Worm (Caenorhabditis elegans) whole organism, L2 larva: Measurements from ENCODE around the gene C01G10.18.

Source experiments
- C34F6.9 ChIP-seq: fragments of 150-350 bp; optimal IDR thresholded peaks from 2 replicates; lab custom pipeline; 2014; ENCODE audit warnings: missing biosample characterization, missing genetic modification characterization
- F13H6.1 ChIP-seq: sonication (generic microtip); optimal IDR thresholded peaks from 2 replicates; lab custom pipeline; 2016; ENCODE audit warnings: missing genetic modification characterization, missing compliant biosample characterization
- R02D3.7 ChIP-seq: fragments of 150-350 bp; optimal IDR thresholded peaks from 2 replicates; lab custom pipeline; 2014; ENCODE audit warnings: missing biosample characterization, missing genetic modification characterization
- Y55F3AM.14 ChIP-seq: fragments of 200-800 bp; sonication (Bioruptor generic); optimal IDR thresholded peaks from 2 replicates; lab custom pipeline; 2018; ENCODE audit warnings: mild to moderate bottlenecking, missing genetic modification characterization, missing compliant biosample characterization
- ZK546.5 ChIP-seq: sonication (generic microtip); optimal IDR thresholded peaks from 2 replicates; lab custom pipeline; 2017; ENCODE audit warnings: missing biosample characterization, missing genetic modification characterization
- alr-1 ChIP-seq: fragments of 150-350 bp; optimal IDR thresholded peaks from 2 replicates; lab custom pipeline; 2014; ENCODE audit warnings: missing biosample characterization, missing genetic modification characterization
- aly-2 ChIP-seq: fragments of 150-350 bp; optimal IDR thresholded peaks from 2 replicates; lab custom pipeline; 2014; ENCODE audit warnings: missing biosample characterization, missing genetic modification characterization
- ama-1 ChIP-seq: fragments of 150-350 bp; optimal IDR thresholded peaks from 2 replicates; lab custom pipeline; 2018; ENCODE audit warnings: inconsistent platforms
- ceh-16 ChIP-seq: fragments of 150-350 bp; optimal IDR thresholded peaks from 2 replicates; lab custom pipeline; 2014; ENCODE audit warnings: missing biosample characterization, missing genetic modification characterization
- crh-2 ChIP-seq: sonication (generic microtip); optimal IDR thresholded peaks from 2 replicates; lab custom pipeline; 2017; ENCODE audit warnings: missing biosample characterization, missing genetic modification characterization
- dmd-4 ChIP-seq: sonication (generic microtip); optimal IDR thresholded peaks from 2 replicates; lab custom pipeline; 2017; ENCODE audit warnings: missing biosample characterization, missing genetic modification characterization
- egl-27 ChIP-seq: sonication (generic microtip); optimal IDR thresholded peaks from 3 replicates; lab custom pipeline; 2017; ENCODE audit warnings: missing biosample characterization, missing genetic modification reagents, missing genetic modification characterization
- elt-1 ChIP-seq: fragments of 150-350 bp; optimal IDR thresholded peaks from 2 replicates; lab custom pipeline; 2014; ENCODE audit warnings: missing biosample characterization, missing genetic modification characterization
- elt-3 ChIP-seq: sonication (generic microtip); optimal IDR thresholded peaks from 2 replicates; lab custom pipeline; 2017; ENCODE audit warnings: missing biosample characterization, missing genetic modification characterization
- fos-1 ChIP-seq: fragments of 150-350 bp; optimal IDR thresholded peaks from 2 replicates; lab custom pipeline; 2014; ENCODE audit warnings: missing biosample characterization, missing genetic modification characterization
- gmeb-1 ChIP-seq: fragments of 150-350 bp; optimal IDR thresholded peaks from 2 replicates; lab custom pipeline; 2014; ENCODE audit warnings: missing biosample characterization, missing genetic modification characterization
- lin-11 ChIP-seq: fragments of 150-350 bp; sonication (generic microtip); optimal IDR thresholded peaks from 2 replicates; lab custom pipeline; 2014; ENCODE audit warnings: missing biosample characterization, missing genetic modification characterization, inconsistent platforms, mixed read lengths
- lin-13 ChIP-seq: fragments of 150-350 bp; optimal IDR thresholded peaks from 2 replicates; lab custom pipeline; 2014; ENCODE audit warnings: missing biosample characterization, missing genetic modification reagents, missing genetic modification characterization
- lsy-2 ChIP-seq, 2 experiments: fragments of 150-350 bp in 1 of 2; sonication (generic microtip) in 1 of 2; optimal IDR thresholded peaks; 2 replicates each; lab custom pipeline; 2014 to 2017; ENCODE audit warnings: missing biosample characterization in 2 of 2, missing genetic modification characterization in 2 of 2
- mab-5 ChIP-seq: fragments of 150-350 bp; optimal IDR thresholded peaks from 2 replicates; lab custom pipeline; 2014; ENCODE audit warnings: missing biosample characterization, missing genetic modification characterization
- mbf-1 ChIP-seq: sonication (generic microtip); optimal IDR thresholded peaks from 2 replicates; lab custom pipeline; 2017; ENCODE audit warnings: missing biosample characterization, missing genetic modification characterization
- nhr-10 ChIP-seq: sonication (generic microtip); optimal IDR thresholded peaks from 2 replicates; lab custom pipeline; 2017; ENCODE audit warnings: missing biosample characterization, missing genetic modification characterization
- nhr-11 ChIP-seq: fragments of 150-350 bp; optimal IDR thresholded peaks from 2 replicates; lab custom pipeline; 2014; ENCODE audit warnings: missing biosample characterization, missing genetic modification characterization
- nhr-12 ChIP-seq: fragments of 150-350 bp; optimal IDR thresholded peaks from 2 replicates; lab custom pipeline; 2014; ENCODE audit warnings: missing biosample characterization, missing genetic modification characterization
- nhr-129 ChIP-seq: fragments of 150-350 bp; optimal IDR thresholded peaks from 2 replicates; lab custom pipeline; 2014; ENCODE audit warnings: missing biosample characterization, missing genetic modification characterization
- nhr-237 ChIP-seq: fragments of 150-350 bp; optimal IDR thresholded peaks from 2 replicates; lab custom pipeline; 2014; ENCODE audit warnings: missing biosample characterization, missing genetic modification characterization
- nhr-25 ChIP-seq: fragments of 150-350 bp; sonication (generic microtip); optimal IDR thresholded peaks from 3 replicates; lab custom pipeline; 2014; ENCODE audit warnings: missing biosample characterization, missing genetic modification characterization
- nhr-6 ChIP-seq: fragments of 150-350 bp; optimal IDR thresholded peaks from 2 replicates; lab custom pipeline; 2014; ENCODE audit warnings: missing biosample characterization, missing genetic modification characterization
- peb-1 ChIP-seq: fragments of 150-350 bp; optimal IDR thresholded peaks from 2 replicates; lab custom pipeline; 2014; ENCODE audit warnings: missing biosample characterization, missing genetic modification characterization
- sem-4 ChIP-seq: fragments of 150-350 bp; optimal IDR thresholded peaks from 2 replicates; lab custom pipeline; 2014; ENCODE audit warnings: missing biosample characterization, missing genetic modification reagents, missing genetic modification characterization
- skn-1 ChIP-seq: sonication (generic microtip); optimal IDR thresholded peaks from 2 replicates; lab custom pipeline; 2017; ENCODE audit warnings: missing biosample characterization, missing genetic modification characterization
- sma-3 ChIP-seq: sonication (generic microtip); optimal IDR thresholded peaks from 2 replicates; lab custom pipeline; 2016; ENCODE audit warnings: missing genetic modification reagents, missing genetic modification characterization, missing compliant biosample characterization
- sma-9 ChIP-seq, 2 experiments: fragments of 150-350 bp in 1 of 2; sonication (generic microtip) in 1 of 2; optimal IDR thresholded peaks; 2 replicates each; lab custom pipeline; 2014 to 2016; ENCODE audit warnings: missing genetic modification characterization in 2 of 2, mild to moderate bottlenecking in 1 of 2, missing biosample characterization in 1 of 2, missing compliant biosample characterization in 1 of 2, missing genetic modification reagents in 1 of 2, moderate library complexity in 1 of 2
- unc-39 ChIP-seq: fragments of 150-350 bp; optimal IDR thresholded peaks from 2 replicates; lab custom pipeline; 2014; ENCODE audit warnings: missing biosample characterization, missing genetic modification characterization
- unc-55 ChIP-seq: fragments of 150-350 bp; sonication (generic microtip); optimal IDR thresholded peaks from 3 replicates; lab custom pipeline; 2014; ENCODE audit warnings: missing biosample characterization, missing genetic modification reagents, missing genetic modification characterization
- zag-1 ChIP-seq: fragments of 150-350 bp; optimal IDR thresholded peaks from 2 replicates; lab custom pipeline; 2014; ENCODE audit warnings: missing biosample characterization, missing genetic modification characterization
- ztf-1 ChIP-seq: fragments of 200-800 bp; sonication (Bioruptor generic); conservative IDR thresholded peaks from 2 replicates; pipeline ENCODE4 v1.3.6; 2022; ENCODE audit warnings: missing genetic modification characterization, missing compliant biosample characterization
- ztf-11 ChIP-seq: sonication (generic microtip); optimal IDR thresholded peaks from 2 replicates; lab custom pipeline; 2017; ENCODE audit warnings: missing biosample characterization, missing genetic modification characterization

C01G10.18 gene

ce11 chrV:15065837-15066348 is 22.6 kb downstream of the C01G10.18 start, which contains the start of gene otub-1:
Gene otub-1, plus strand, starts transcription at chrV:15066298.
- no peak for TF ChIP-seq elt-3 (tag; lab: Kevin White, UChicago)
- TF ChIP-seq nhr-11 (tag; lab: Kevin White, UChicago): no peak
- TF ChIP-seq fos-1 (tag; lab: Kevin White, UChicago): no peak
- no peak for TF ChIP-seq nhr-6 (tag; lab: Kevin White, UChicago)

ce11 chrV:15065068-15065744 is 23.3 kb downstream of the C01G10.18 start, which contains the start of gene C25D7.9:
Gene C25D7.9, plus strand, starts transcription at chrV:15065135.
- TF ChIP-seq nhr-25 (tag; lab: Kevin White, UChicago): no peak
- no peak for TF ChIP-seq unc-39 (tag; lab: Kevin White, UChicago)
- peak; percentile 9 for TF ChIP-seq F13H6.1 (tag; lab: Kevin White, UChicago)
- no peak for TF ChIP-seq R02D3.7 (tag; lab: Kevin White, UChicago)
- no peak for TF ChIP-seq Y55F3AM.14 (GFP tag; lab: Kevin White, UChicago)
- TF ChIP-seq alr-1: no peak
- peak; percentile 36 for TF ChIP-seq lin-13 (GFP tag; lab: Kevin White, UChicago)
- no peak for TF ChIP-seq ztf-11 (tag; lab: Kevin White, UChicago)
- TF ChIP-seq ceh-16 (tag; lab: Kevin White, UChicago): no peak
- no peak for TF ChIP-seq elt-3 (tag; lab: Kevin White, UChicago)
- TF ChIP-seq fos-1 (tag; lab: Kevin White, UChicago): no peak
- no peak for TF ChIP-seq lin-11 (tag; lab: Kevin White, UChicago)
- no peak for TF ChIP-seq elt-1 (tag; lab: Kevin White, UChicago)
- no peak for TF ChIP-seq skn-1
- peak; percentile 29 for TF ChIP-seq C34F6.9
- TF ChIP-seq egl-27 (tag; lab: Kevin White, UChicago): no peak
- peak; percentile 23 for TF ChIP-seq nhr-129 (tag; lab: Kevin White, UChicago)
- TF ChIP-seq nhr-237 (tag; lab: Kevin White, UChicago): no peak
- no peak for TF ChIP-seq mab-5 (tag; lab: Kevin White, UChicago)
- TF ChIP-seq nhr-12 (tag; lab: Kevin White, UChicago): no peak
- TF ChIP-seq sem-4 (tag; lab: Kevin White, UChicago): no peak
- no peak for TF ChIP-seq aly-2 (tag; lab: Kevin White, UChicago)
- TF ChIP-seq ztf-1 (GFP tag; lab: Robert Waterston, UW): no peak
- no peak for TF ChIP-seq peb-1 (tag; lab: Kevin White, UChicago)
- TF ChIP-seq lsy-2 (tag; optimal IDR thresholded peaks at IDR 0.05; lab: Kevin White, UChicago): peak in 1 of 2 experiments; percentile 13
- TF ChIP-seq ZK546.5: no peak
- TF ChIP-seq unc-55: peak; percentile 59
- TF ChIP-seq mbf-1 (tag; lab: Kevin White, UChicago): no peak
- TF ChIP-seq dmd-4 (tag; lab: Kevin White, UChicago): no peak
- no peak for TF ChIP-seq sma-9 (GFP tag; optimal IDR thresholded peaks at IDR 0.05; lab: Kevin White, UChicago)
- TF ChIP-seq sma-9 (tag; optimal IDR thresholded peaks at IDR 0.05; lab: Kevin White, UChicago): no peak
- peak; percentile 51 for TF ChIP-seq zag-1
- TF ChIP-seq gmeb-1 (tag; lab: Kevin White, UChicago): peak; percentile 10

- TF ChIP-seq lsy-2 (tag; optimal IDR thresholded peaks at IDR 0.05; lab: Kevin White, UChicago) (no peak), sma-9 (GFP tag; optimal IDR thresholded peaks at IDR 0.05; lab: Kevin White, UChicago) (no peak), sma-9 (tag; optimal IDR thresholded peaks at IDR 0.05; lab: Kevin White, UChicago) (no peak), ZK546.5 (no peak), sem-4 (tag; lab: Kevin White, UChicago) (no peak)
Observed at ce11 chrV:15063987-15064386, 24.5 kb downstream of the C01G10.18 start, which contains the start of gene rap-2. Gene rap-2, minus strand, starts transcription at chrV:15064087.

ce11 chrV:15060595-15060994 is 27.9 kb downstream of the C01G10.18 start:
- TF ChIP-seq skn-1 (no peak), Y55F3AM.14 (GFP tag; lab: Kevin White, UChicago) (no peak), crh-2 (tag; lab: Kevin White, UChicago) (no peak), lin-11 (tag; lab: Kevin White, UChicago) (no peak), zag-1 (no peak), elt-1 (tag; lab: Kevin White, UChicago) (no peak), sma-3 (no peak), nhr-12 (tag; lab: Kevin White, UChicago) (no peak), ztf-1 (GFP tag; lab: Robert Waterston, UW) (no peak), nhr-237 (tag; lab: Kevin White, UChicago) (no peak), ama-1 (lab: Kevin White, UChicago) (no peak), nhr-10 (tag; lab: Kevin White, UChicago) (no peak)
